Fruit fly (Drosophila melanogaster): ENCODE measurements around the gene mura.
A peak's percentile ranks its signal among the peaks of the same experiment; 100 is the strongest.

mura gene

DNA sequence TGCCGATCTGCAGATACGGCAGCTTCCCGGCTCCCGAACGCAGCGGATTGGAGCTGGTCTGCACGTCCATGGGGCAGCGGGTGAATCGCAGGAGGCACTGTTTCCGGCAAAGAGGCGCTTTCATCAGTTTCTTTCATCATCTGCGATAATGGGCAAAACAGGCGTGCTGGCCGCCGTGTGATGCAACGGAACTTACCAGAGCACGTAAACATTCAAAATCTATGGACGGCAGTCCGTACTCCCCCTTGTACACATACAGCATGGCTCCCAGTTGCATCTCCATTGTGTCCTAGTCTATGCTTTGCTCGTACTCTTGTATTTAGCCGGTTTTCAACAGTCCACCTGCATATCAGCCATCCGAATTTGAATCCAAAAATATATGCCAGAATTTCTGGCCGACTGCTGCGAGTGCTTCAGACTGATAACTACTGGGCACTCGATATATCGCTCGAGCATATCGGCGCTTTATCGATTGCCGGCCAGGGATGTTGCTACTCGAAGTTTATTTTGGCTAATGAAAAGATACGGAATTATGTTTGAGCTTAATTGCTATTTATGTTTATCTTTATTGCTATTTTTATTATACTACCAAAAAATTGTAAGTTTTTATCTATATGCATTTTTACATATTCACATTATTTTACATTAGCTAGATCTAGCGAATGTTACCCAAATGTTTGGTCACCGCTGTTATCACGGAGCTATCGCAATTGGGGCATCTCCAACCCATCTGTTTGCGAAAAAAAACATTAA lies 11.8 kb upstream of the mura start, which contains the start of the genes CG9393 and Vps45:
CG9393 (minus strand) TSS at position 434 of the 753 bp plus-strand sequence.
Vps45 (plus strand) TSS at position 685 of the 753 bp plus-strand sequence.
- TF ChIP-seq vri (GFP tag; optimal IDR thresholded peaks at IDR 0.05): peak; percentile 61
- TF ChIP-seq CG3032 (tag; optimal IDR thresholded peaks at IDR 0.05): peak; percentile 62
- TF ChIP-seq CG11294 (GFP tag; IDR thresholded peaks at IDR 0.05): no peak; the same call in 1 of the 2 replicates
- TF ChIP-seq dsx (GFP tag; optimal IDR thresholded peaks at IDR 0.05; ENCODE audit: poor library complexity, severe bottlenecking): no peak
- no peak for TF ChIP-seq salr (GFP tag; optimal IDR thresholded peaks at IDR 0.05)
- TF ChIP-seq cyc (GFP tag; optimal IDR thresholded peaks at IDR 0.05): peak; percentile 68
- TF ChIP-seq Lpt (GFP tag; optimal IDR thresholded peaks at IDR 0.05): no peak
- no peak for TF ChIP-seq net (GFP tag; optimal IDR thresholded peaks at IDR 0.05)
- peak; percentile 49 for TF ChIP-seq Eip93F (GFP tag; optimal IDR thresholded peaks at IDR 0.05)
- peak; percentile 20 for TF ChIP-seq CG11902 (GFP tag; optimal IDR thresholded peaks at IDR 0.05)
- no peak for TF ChIP-seq Hr39 (GFP tag; optimal IDR thresholded peaks at IDR 0.05)
- TF ChIP-seq esn (GFP tag; optimal IDR thresholded peaks at IDR 0.05): peak; percentile 74
- TF ChIP-seq CG31627 (GFP tag; optimal IDR thresholded peaks at IDR 0.05): peak; percentile 67
- TF ChIP-seq CG15336 (GFP tag; IDR thresholded peaks at IDR 0.05): 0 out of 2 replicates have a peak, but pooled peaks have one; percentile 24
- TF ChIP-seq Sox15 (GFP tag; optimal IDR thresholded peaks at IDR 0.05): peak; percentile 14
- TF ChIP-seq lz (GFP tag; optimal IDR thresholded peaks at IDR 0.05): peak; percentile 68

DNA sequence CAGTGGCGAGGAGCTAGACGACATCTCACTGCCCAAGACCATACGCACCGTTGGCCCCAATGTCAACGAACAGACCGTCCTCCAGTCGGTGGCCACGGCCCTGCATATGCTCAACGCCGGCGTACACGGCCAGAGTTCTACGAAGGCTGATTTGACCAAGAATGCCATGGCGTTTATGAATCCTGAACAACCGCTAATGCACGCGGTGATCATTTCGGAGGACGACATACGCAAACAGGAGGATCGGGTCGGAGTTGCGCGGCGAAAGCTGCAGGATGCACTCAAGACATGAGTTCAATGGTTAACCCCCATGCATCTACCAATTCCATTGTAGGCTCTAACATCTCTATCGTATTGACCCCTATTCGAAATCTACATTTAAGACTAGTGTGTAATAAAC lies 9.5 kb upstream of the mura start:
- no peak for TF ChIP-seq CG9139 (GFP tag; optimal IDR thresholded peaks at IDR 0.05)
- 0 out of 3 replicates have a peak, but pooled peaks have one; percentile 7 for TF ChIP-seq CG6163 (GFP tag; IDR thresholded peaks at IDR 0.05)

- TF ChIP-seq CG11294 (GFP tag; IDR thresholded peaks at IDR 0.05) (no peak), Sox15 (GFP tag; optimal IDR thresholded peaks at IDR 0.05) (peak; percentile 34), Ets96B (tag; optimal IDR thresholded peaks at IDR 0.05) (peak; percentile 41), cyc (GFP tag; optimal IDR thresholded peaks at IDR 0.05) (peak; percentile 75), achi (GFP tag; optimal IDR thresholded peaks at IDR 0.05) (peak; percentile 58), CG10631 (GFP tag; optimal IDR thresholded peaks at IDR 0.05) (peak; percentile 72), CG6792 (GFP tag; optimal IDR thresholded peaks at IDR 0.05) (peak; percentile 45), vri (GFP tag; optimal IDR thresholded peaks at IDR 0.05) (peak; percentile 52), fd59A (GFP tag; optimal IDR thresholded peaks at IDR 0.05) (no peak), CG3919 (GFP tag; optimal IDR thresholded peaks at IDR 0.05) (peak; percentile 67), svp (GFP tag) (no peak), CG6163 (GFP tag; IDR thresholded peaks at IDR 0.05) (0 out of 3 replicates have a peak, but pooled peaks have one; percentile 36), spab (GFP tag; optimal IDR thresholded peaks at IDR 0.05) (no peak), Blimp-1 (GFP tag; optimal IDR thresholded peaks at IDR 0.05) (peak; percentile 31), CG34406 (GFP tag; optimal IDR thresholded peaks at IDR 0.05) (peak; percentile 41), Sox14 (GFP tag; optimal IDR thresholded peaks at IDR 0.05) (peak; percentile 78), CG11902 (GFP tag; optimal IDR thresholded peaks at IDR 0.05) (peak; percentile 42), CG31627 (GFP tag; optimal IDR thresholded peaks at IDR 0.05) (peak; percentile 82), CG10669 (GFP tag; optimal IDR thresholded peaks at IDR 0.05) (no peak), CG8319 (GFP tag; optimal IDR thresholded peaks at IDR 0.05) (no peak), topi (GFP tag; optimal IDR thresholded peaks at IDR 0.05) (peak; percentile 67), CG15336 (GFP tag; IDR thresholded peaks at IDR 0.05) (0 out of 2 replicates have a peak, but pooled peaks have one; percentile 13), CG3032 (tag; optimal IDR thresholded peaks at IDR 0.05) (peak; percentile 68), lz (GFP tag; optimal IDR thresholded peaks at IDR 0.05) (peak; percentile 78), CG8119 (GFP tag; IDR thresholded peaks at IDR 0.05) (0 out of 3 replicates have a peak, but pooled peaks have one; percentile 36), acj6 (GFP tag; optimal IDR thresholded peaks at IDR 0.05) (peak; percentile 67), CG11762 (GFP tag; optimal IDR thresholded peaks at IDR 0.05; ENCODE audit: insufficient read depth) (no peak), esn (GFP tag; optimal IDR thresholded peaks at IDR 0.05) (peak; percentile 73), CG1621 (tag; optimal IDR thresholded peaks at IDR 0.05) (peak; percentile 58), Hr39 (GFP tag; optimal IDR thresholded peaks at IDR 0.05) (peak; percentile 75), eg (GFP tag; IDR thresholded peaks at IDR 0.05) (peak; percentile 61; the same call in 2 of the 3 replicates)
Observed at dm6 chr3R:9559413-9560014, 7.9 kb upstream of the mura start, which contains the start of the genes AP-1mu and MBD-like. TSS of gene AP-1mu (minus strand) at chr3R:9559525. TSS of gene MBD-like (plus strand) at chr3R:9559760.
